Worm (Caenorhabditis elegans): ENCODE data around the gene cest-2.1.

cest-2.1 gene

ce11 chrV:14166630-14167029, 4.7 kb downstream of the cest-2.1 start, which contains the start of gene cest-1.1:
Gene cest-1.1 (minus strand): TSS chrV:14166730.
- TF ChIP-seq duxl-1 (tag; optimal IDR thresholded peaks at IDR 0.05; ENCODE audit: poor library complexity) (no peak), spr-1 (tag; optimal IDR thresholded peaks at IDR 0.05) (no peak), ceh-32 (tag; optimal IDR thresholded peaks at IDR 0.05; ENCODE audit: poor library complexity) (no peak), dmd-8 (GFP tag; IDR thresholded peaks at IDR 0.05) (no peak), fkh-10 (GFP tag; optimal IDR thresholded peaks at IDR 0.05) (no peak), F10B5.3 (tag; optimal IDR thresholded peaks at IDR 0.05) (no peak), hlh-30 (tag; optimal IDR thresholded peaks at IDR 0.05; ENCODE audit: insufficient read depth) (no peak), ama-1 (optimal IDR thresholded peaks at IDR 0.05) (no peak), Y75B8A.6 (GFP tag; IDR thresholded peaks at IDR 0.05) (no peak), egl-43 (GFP tag; IDR thresholded peaks at IDR 0.05) (no peak), nhr-76 (tag; optimal IDR thresholded peaks at IDR 0.05) (no peak), T20F7.1 (GFP tag; optimal IDR thresholded peaks at IDR 0.05) (no peak)

ce11 chrV:14165745-14166144, 5.5 kb downstream of the cest-2.1 start:
- TF ChIP-seq ZK337.2 (GFP tag; IDR thresholded peaks at IDR 0.05) (no peak), unc-39 (tag; optimal IDR thresholded peaks at IDR 0.05) (no peak), tra-1 (GFP tag; IDR thresholded peaks at IDR 0.05) (no peak), arid-1 (GFP tag; conservative IDR thresholded peaks at IDR 0.05) (no peak), lin-38 (GFP tag; IDR thresholded peaks at IDR 0.05) (no peak), F37D6.2 (tag; optimal IDR thresholded peaks at IDR 0.05) (no peak), madf-5 (GFP tag; IDR thresholded peaks at IDR 0.05) (no peak), nhr-28 (tag; optimal IDR thresholded peaks at IDR 0.05) (peak; percentile 42), skn-1 (tag; optimal IDR thresholded peaks at IDR 0.05) (no peak), F49E8.2 (tag; optimal IDR thresholded peaks at IDR 0.05; ENCODE audit: borderline replicate concordance) (no peak), lin-29 (GFP tag; IDR thresholded peaks at IDR 0.05) (no peak), daf-16 (GFP tag; optimal IDR thresholded peaks at IDR 0.05) (no peak), daf-16 (tag; optimal IDR thresholded peaks at IDR 0.05) (peak; percentile 95)

- no peak for TF ChIP-seq daf-16 (GFP tag; optimal IDR thresholded peaks at IDR 0.05)
- peak; percentile 33 for TF ChIP-seq daf-16 (tag; optimal IDR thresholded peaks at IDR 0.05)
- no peak for TF ChIP-seq ztf-11 (tag; optimal IDR thresholded peaks at IDR 0.05)
- TF ChIP-seq lin-1 (GFP tag; IDR thresholded peaks at IDR 0.05): no peak
- no peak for TF ChIP-seq T26A8.4 (GFP tag; IDR thresholded peaks at IDR 0.05)
- TF ChIP-seq saeg-2 (GFP tag; IDR thresholded peaks at IDR 0.05): no peak
- no peak for TF ChIP-seq nhr-25 (tag; optimal IDR thresholded peaks at IDR 0.05; ENCODE audit: borderline replicate concordance, insufficient read depth)
- peak; percentile 65 for TF ChIP-seq nhr-28 (tag; optimal IDR thresholded peaks at IDR 0.05)
- TF ChIP-seq hif-1 (tag; optimal IDR thresholded peaks at IDR 0.05): no peak
- no peak for TF ChIP-seq lim-7 (GFP tag; IDR thresholded peaks at IDR 0.05)
- peak; percentile 58 for TF ChIP-seq dve-1 (tag; optimal IDR thresholded peaks at IDR 0.05; ENCODE audit: insufficient read depth)
- TF ChIP-seq nhr-41 (GFP tag; IDR thresholded peaks at IDR 0.05): no peak
- TF ChIP-seq tag-97 (GFP tag; IDR thresholded peaks at IDR 0.05): no peak
- TF ChIP-seq pqm-1 (tag; optimal IDR thresholded peaks at IDR 0.05): no peak
Measured at ce11 chrV:14162959-14163548, 8.2 kb downstream of the cest-2.1 start, which contains the start of gene srd-26. Gene srd-26 (minus strand): TSS chrV:14163009.

ce11 chrV:14160698-14161097, 10.6 kb downstream of the cest-2.1 start, which contains the start of gene cest-1.2:
Gene cest-1.2 (minus strand): TSS chrV:14160862.
- TF ChIP-seq nhr-41 (GFP tag; IDR thresholded peaks at IDR 0.05) (no peak), hlh-30 (tag; optimal IDR thresholded peaks at IDR 0.05; ENCODE audit: insufficient read depth) (peak; percentile 1), php-3 (GFP tag; IDR thresholded peaks at IDR 0.05) (no peak), nhr-11 (tag; optimal IDR thresholded peaks at IDR 0.05) (no peak), pqm-1 (tag; optimal IDR thresholded peaks at IDR 0.05) (peak; percentile 48), unc-130 (GFP tag; optimal IDR thresholded peaks at IDR 0.05) (no peak), ces-1 (GFP tag; optimal IDR thresholded peaks at IDR 0.05) (no peak), daf-19 (GFP tag; conservative IDR thresholded peaks at IDR 0.05) (no peak), spr-3 (GFP tag; optimal IDR thresholded peaks at IDR 0.05) (no peak), daf-16 (GFP tag; optimal IDR thresholded peaks at IDR 0.05) (no peak), daf-16 (tag; optimal IDR thresholded peaks at IDR 0.05) (peak; percentile 66), snpc-4 (tag; optimal IDR thresholded peaks at IDR 0.05) (no peak), mes-2 (tag; optimal IDR thresholded peaks at IDR 0.05; ENCODE audit: poor library complexity, severe bottlenecking) (no peak), tra-1 (GFP tag; IDR thresholded peaks at IDR 0.05) (no peak), dve-1 (tag; optimal IDR thresholded peaks at IDR 0.05; ENCODE audit: insufficient read depth) (peak; percentile 12), nhr-77 (tag; optimal IDR thresholded peaks at IDR 0.05) (peak; percentile 10), sdz-12 (GFP tag; optimal IDR thresholded peaks at IDR 0.05) (no peak)

All from whole organism, L4 larva.